Worm (Caenorhabditis elegans) whole organism, late embryonic: ENCODE results near the gene C28G1.10.

Source experiments
- C38D4.7 ChIP-seq: fragments of 200-800 bp; sonication (Bioruptor generic); optimal IDR thresholded peaks from 2 replicates; lab custom pipeline; 2018; ENCODE audit warnings: mild to moderate bottlenecking, missing genetic modification characterization, moderate library complexity, missing compliant biosample characterization
- F13H6.1 ChIP-seq: sonication (generic microtip); optimal IDR thresholded peaks from 2 replicates; lab custom pipeline; 2016; ENCODE audit warnings: missing genetic modification characterization, missing compliant biosample characterization
- K02D7.2 ChIP-seq: sonication (generic microtip); optimal IDR thresholded peaks from 2 replicates; lab custom pipeline; 2017; ENCODE audit warnings: mild to moderate bottlenecking, missing genetic modification characterization, missing compliant biosample characterization
- K09A11.1 ChIP-seq: sonication (generic microtip); optimal IDR thresholded peaks from 2 replicates; lab custom pipeline; 2017; ENCODE audit warnings: antibody characterized with exemption, mild to moderate bottlenecking, missing genetic modification characterization, missing compliant biosample characterization; ENCODE audit not compliant: insufficient read depth
- T23F11.4 ChIP-seq: fragments of 200-800 bp; sonication (Bioruptor generic); optimal IDR thresholded peaks from 2 replicates; lab custom pipeline; 2018; ENCODE audit warnings: mild to moderate bottlenecking, missing genetic modification characterization, missing compliant biosample characterization
- Y22D7AL.16 ChIP-seq: sonication (generic microtip); optimal IDR thresholded peaks from 2 replicates; lab custom pipeline; 2016; ENCODE audit warnings: missing genetic modification characterization, missing compliant biosample characterization
- ahr-1 ChIP-seq: sonication (generic microtip); optimal IDR thresholded peaks from 2 replicates; lab custom pipeline; 2016; ENCODE audit warnings: missing genetic modification characterization, missing compliant biosample characterization
- ama-1 ChIP-seq: fragments of 150-350 bp; optimal IDR thresholded peaks from 2 replicates; lab custom pipeline; 2014
- ceh-14 ChIP-seq: sonication (generic microtip); optimal IDR thresholded peaks from 2 replicates; lab custom pipeline; 2016; ENCODE audit warnings: missing genotype, missing genetic modification characterization, missing compliant biosample characterization
- ceh-18 ChIP-seq: sonication (generic microtip); optimal IDR thresholded peaks from 2 replicates; lab custom pipeline; 2016; ENCODE audit warnings: missing genetic modification characterization, missing compliant biosample characterization
- ceh-19 ChIP-seq: fragments of 200-800 bp; sonication (Bioruptor generic); optimal IDR thresholded peaks from 2 replicates; lab custom pipeline; 2018; ENCODE audit warnings: mild to moderate bottlenecking, missing genetic modification characterization, missing compliant biosample characterization
- ceh-2 ChIP-seq: sonication (generic microtip); optimal IDR thresholded peaks from 2 replicates; lab custom pipeline; 2016; ENCODE audit warnings: missing genotype, missing genetic modification characterization, missing compliant biosample characterization
- ceh-22 ChIP-seq: sonication (generic microtip); optimal IDR thresholded peaks from 2 replicates; lab custom pipeline; 2017; ENCODE audit warnings: missing biosample characterization, missing genetic modification characterization
- ceh-31 ChIP-seq: sonication (generic microtip); optimal IDR thresholded peaks from 2 replicates; lab custom pipeline; 2016; ENCODE audit warnings: missing genetic modification characterization, missing compliant biosample characterization
- ceh-45 ChIP-seq: fragments of 200-800 bp; sonication (Bioruptor generic); IDR thresholded peaks from 2 replicates; pipeline ENCODE4 v1.3.6; 2022; ENCODE audit warnings: missing genetic modification reagents, missing genetic modification characterization, missing compliant biosample characterization
- ceh-48 ChIP-seq: sonication (generic microtip); optimal IDR thresholded peaks from 2 replicates; lab custom pipeline; 2016; ENCODE audit warnings: missing genetic modification characterization, inconsistent platforms, missing compliant biosample characterization
- ceh-6 ChIP-seq: fragments of 200-800 bp; sonication (Bioruptor generic); optimal IDR thresholded peaks from 2 replicates; lab custom pipeline; 2018; ENCODE audit warnings: mild to moderate bottlenecking, missing genetic modification characterization, missing compliant biosample characterization
- ceh-9 ChIP-seq: sonication (generic microtip); optimal IDR thresholded peaks from 2 replicates; lab custom pipeline; 2016; ENCODE audit warnings: mild to moderate bottlenecking, missing genetic modification characterization, inconsistent platforms, missing compliant biosample characterization
- dmd-4 ChIP-seq: sonication (generic microtip); optimal IDR thresholded peaks from 2 replicates; lab custom pipeline; 2016; ENCODE audit warnings: borderline replicate concordance, missing genetic modification characterization, missing compliant biosample characterization
- elt-4 ChIP-seq: sonication (generic microtip); optimal IDR thresholded peaks from 2 replicates; lab custom pipeline; 2016; ENCODE audit warnings: missing genetic modification characterization, missing compliant biosample characterization
- ets-4 ChIP-seq: sonication (generic microtip); optimal IDR thresholded peaks from 2 replicates; lab custom pipeline; 2016; ENCODE audit warnings: missing genetic modification characterization, missing compliant biosample characterization
- eyg-1 ChIP-seq: sonication (generic microtip); optimal IDR thresholded peaks from 2 replicates; lab custom pipeline; 2016; ENCODE audit warnings: missing genotype, missing genetic modification characterization, missing compliant biosample characterization
- fax-1 ChIP-seq: sonication (generic microtip); optimal IDR thresholded peaks from 2 replicates; lab custom pipeline; 2016; ENCODE audit warnings: missing genotype, missing genetic modification characterization, missing compliant biosample characterization
- hlh-13 ChIP-seq: fragments of 200-800 bp; sonication (Bioruptor generic); optimal IDR thresholded peaks from 2 replicates; lab custom pipeline; 2018; ENCODE audit warnings: mild to moderate bottlenecking, missing genetic modification characterization, missing compliant biosample characterization
- hlh-30 ChIP-seq: sonication (generic microtip); optimal IDR thresholded peaks from 2 replicates; lab custom pipeline; 2017; ENCODE audit warnings: antibody characterized with exemption, missing genetic modification characterization, missing compliant biosample characterization; ENCODE audit not compliant: insufficient read depth
- lim-6 ChIP-seq: sonication (generic microtip); optimal IDR thresholded peaks from 2 replicates; lab custom pipeline; 2016; ENCODE audit warnings: missing genetic modification characterization, missing compliant biosample characterization
- lin-11 ChIP-seq: fragments of 200-800 bp; sonication (Bioruptor generic); optimal IDR thresholded peaks from 2 replicates; lab custom pipeline; 2018; ENCODE audit warnings: mild to moderate bottlenecking, missing genetic modification characterization, missing compliant biosample characterization
- nfya-1 ChIP-seq: sonication (generic microtip); optimal IDR thresholded peaks from 2 replicates; lab custom pipeline; 2017; ENCODE audit warnings: missing genetic modification characterization, mild to moderate bottlenecking, missing compliant biosample characterization, antibody characterized with exemption, moderate library complexity
- nhr-11 ChIP-seq: fragments of 150-350 bp; optimal IDR thresholded peaks from 2 replicates; lab custom pipeline; 2014; ENCODE audit warnings: missing biosample characterization, missing genetic modification characterization
- npax-4 ChIP-seq: sonication (generic microtip); optimal IDR thresholded peaks from 2 replicates; lab custom pipeline; 2016; ENCODE audit warnings: missing genetic modification characterization, missing compliant biosample characterization
- odd-2 ChIP-seq: sonication (generic microtip); optimal IDR thresholded peaks from 2 replicates; lab custom pipeline; 2017; ENCODE audit warnings: antibody characterized with exemption, mild to moderate bottlenecking, missing genetic modification characterization, missing compliant biosample characterization
- pag-3 ChIP-seq: sonication (generic microtip); optimal IDR thresholded peaks from 2 replicates; lab custom pipeline; 2016; ENCODE audit warnings: missing compliant biosample characterization, missing genetic modification characterization, borderline replicate concordance
- pat-9 ChIP-seq: fragments of 200-800 bp; sonication (Bioruptor generic); optimal IDR thresholded peaks from 2 replicates; lab custom pipeline; 2018; ENCODE audit warnings: mild to moderate bottlenecking, missing genetic modification characterization, moderate library complexity, missing compliant biosample characterization
- pqm-1 ChIP-seq: sonication (generic microtip); optimal IDR thresholded peaks from 2 replicates; lab custom pipeline; 2016; ENCODE audit warnings: missing genetic modification characterization, missing compliant biosample characterization
- pros-1 ChIP-seq: fragments of 150-350 bp; optimal IDR thresholded peaks from 2 replicates; lab custom pipeline; 2014; ENCODE audit warnings: missing biosample characterization, missing genetic modification reagents, missing genetic modification characterization
- rnt-1 ChIP-seq: sonication (generic microtip); optimal IDR thresholded peaks from 2 replicates; lab custom pipeline; 2016; ENCODE audit warnings: missing genetic modification characterization, missing compliant biosample characterization
- syd-9 ChIP-seq: sonication (generic microtip); optimal IDR thresholded peaks from 2 replicates; lab custom pipeline; 2016; ENCODE audit warnings: mild to moderate bottlenecking, missing genetic modification characterization, moderate library complexity, missing compliant biosample characterization
- tbx-2 ChIP-seq: sonication (generic microtip); optimal IDR thresholded peaks from 2 replicates; lab custom pipeline; 2016; ENCODE audit warnings: missing genetic modification characterization, missing compliant biosample characterization
- tbx-7 ChIP-seq: sonication (generic microtip); optimal IDR thresholded peaks from 2 replicates; lab custom pipeline; 2016; ENCODE audit warnings: missing genotype, missing genetic modification characterization, missing compliant biosample characterization
- ttx-3 ChIP-seq: sonication (generic microtip); optimal IDR thresholded peaks from 2 replicates; lab custom pipeline; 2016; ENCODE audit warnings: missing genetic modification reagents, missing genetic modification characterization, missing compliant biosample characterization
- unc-55 ChIP-seq: sonication (generic microtip); optimal IDR thresholded peaks from 2 replicates; lab custom pipeline; 2017; ENCODE audit warnings: missing biosample characterization, missing genetic modification reagents, missing genetic modification characterization

C28G1.10 gene

DNA sequence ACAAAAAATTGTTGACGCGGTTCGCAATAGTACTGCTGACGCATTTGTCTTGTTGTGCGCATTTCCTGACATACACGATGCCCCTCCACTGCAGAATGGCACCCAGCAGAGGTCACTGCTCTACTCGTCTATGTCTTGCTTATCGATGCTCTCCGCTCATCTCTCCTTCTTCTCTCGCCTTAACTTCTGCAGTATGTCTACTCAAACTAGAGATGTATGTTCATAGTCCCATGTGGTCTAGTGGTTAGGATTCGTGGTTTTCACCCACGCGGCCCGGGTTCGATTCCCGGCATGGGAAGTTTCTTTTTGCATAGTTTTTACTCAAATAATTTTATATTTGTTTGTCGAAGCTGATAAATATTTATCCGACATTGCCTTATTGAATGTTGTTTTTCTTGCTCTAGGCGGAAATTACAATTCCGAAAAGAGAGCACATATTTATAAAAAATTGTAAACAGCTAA is 11.0 kb upstream of the C28G1.10 start, which contains the start of gene C28G1.2 (continued):
- TF ChIP-seq ets-4 (tag; lab: Kevin White, UChicago) (peak; percentile 52), nfya-1 (tag; lab: Kevin White, UChicago) (peak; percentile 89), tbx-2 (peak; percentile 95), odd-2 (tag; lab: Kevin White, UChicago) (peak; percentile 71), hlh-13 (GFP tag; lab: Kevin White, UChicago) (peak; percentile 97), C38D4.7 (GFP tag; lab: Kevin White, UChicago) (peak; percentile 92), pat-9 (tag; lab: Kevin White, UChicago) (peak; percentile 93), hlh-30 (tag; lab: Kevin White, UChicago) (peak; percentile 76), nhr-11 (tag; lab: Kevin White, UChicago) (no peak), ceh-9 (tag; lab: Kevin White, UChicago) (peak; percentile 87), Y22D7AL.16 (peak; percentile 96), pag-3 (tag; lab: Kevin White, UChicago) (peak; percentile 86), rnt-1 (peak; percentile 96), eyg-1 (tag; lab: Kevin White, UChicago) (peak; percentile 95), ama-1 (lab: Kevin White, UChicago) (no peak), K09A11.1 (tag; lab: Kevin White, UChicago) (peak; percentile 87), pros-1 (tag; lab: Kevin White, UChicago) (peak; percentile 75), dmd-4 (tag; lab: Kevin White, UChicago) (peak; percentile 91), ceh-22 (tag; lab: Kevin White, UChicago) (peak; percentile 8), pqm-1 (tag; lab: Kevin White, UChicago) (peak; percentile 85), syd-9 (tag; lab: Kevin White, UChicago) (peak; percentile 96), ceh-31 (tag; lab: Kevin White, UChicago) (peak; percentile 93), K02D7.2 (peak; percentile 94), ceh-6 (GFP tag; lab: Kevin White, UChicago) (peak; percentile 95), ahr-1 (tag; lab: Kevin White, UChicago) (peak; percentile 92), npax-4 (tag; lab: Kevin White, UChicago) (peak; percentile 85), ceh-45 (peak; percentile 94), elt-4 (tag; lab: Kevin White, UChicago) (peak; percentile 90), ceh-14 (peak; percentile 92), tbx-7 (tag; lab: Kevin White, UChicago) (peak; percentile 77), ceh-18 (peak; percentile 94)

DNA sequence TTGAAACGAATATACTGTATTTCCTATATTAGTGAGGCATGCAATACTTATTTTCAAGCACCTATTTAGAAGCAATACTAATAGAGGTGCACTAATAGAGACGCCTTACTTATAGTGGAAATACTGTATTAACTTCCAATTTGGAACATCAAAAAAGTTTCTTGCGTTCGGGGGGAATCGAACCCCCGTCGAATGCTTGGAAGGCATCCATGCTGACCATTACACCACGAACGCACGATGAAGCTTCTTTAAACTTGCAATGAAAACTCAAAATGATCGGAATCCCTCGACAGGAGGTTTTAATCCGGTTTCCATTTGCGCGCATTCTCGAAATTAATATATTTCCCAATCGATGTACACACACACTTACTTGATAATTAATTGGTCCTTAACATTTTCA is 8.7 kb upstream of the C28G1.10 start:
- TF ChIP-seq ceh-31 (tag; lab: Kevin White, UChicago) (no peak), nhr-11 (tag; lab: Kevin White, UChicago) (no peak), pat-9 (tag; lab: Kevin White, UChicago) (no peak), ceh-19 (GFP tag; lab: Kevin White, UChicago) (no peak), ama-1 (lab: Kevin White, UChicago) (no peak), fax-1 (tag; lab: Kevin White, UChicago) (no peak), nfya-1 (tag; lab: Kevin White, UChicago) (no peak), ceh-14 (no peak), lin-11 (tag; lab: Kevin White, UChicago) (no peak), K02D7.2 (no peak), ceh-6 (GFP tag; lab: Kevin White, UChicago) (no peak), unc-55 (GFP tag; lab: Kevin White, UChicago) (no peak), ceh-2 (tag; lab: Kevin White, UChicago) (no peak), T23F11.4 (no peak), F13H6.1 (tag; lab: Kevin White, UChicago) (no peak), ceh-48 (tag; lab: Kevin White, UChicago) (no peak), ceh-9 (tag; lab: Kevin White, UChicago) (no peak), lim-6 (tag; lab: Kevin White, UChicago) (no peak), ets-4 (tag; lab: Kevin White, UChicago) (no peak), ttx-3 (tag; lab: Kevin White, UChicago) (no peak)
